Worm (Caenorhabditis elegans) whole organism, L2 larva: Measurements from ENCODE around the gene bath-33.

Experiments used
- ZK546.5 ChIP-seq: sonication (generic microtip); optimal IDR thresholded peaks from 2 replicates; lab custom pipeline; 2017; ENCODE audit warnings: missing biosample characterization, missing genetic modification characterization
- ama-1 ChIP-seq: fragments of 150-350 bp; optimal IDR thresholded peaks from 2 replicates; lab custom pipeline; 2018; ENCODE audit warnings: inconsistent platforms
- blmp-1 ChIP-seq: sonication (generic microtip); optimal IDR thresholded peaks from 2 replicates; lab custom pipeline; 2017; ENCODE audit warnings: missing genetic modification characterization, mild to moderate bottlenecking, missing compliant biosample characterization, antibody characterized with exemption, moderate library complexity; ENCODE audit not compliant: insufficient read depth
- ceh-82 ChIP-seq: fragments of 150-350 bp; optimal IDR thresholded peaks from 2 replicates; lab custom pipeline; 2014; ENCODE audit warnings: missing biosample characterization, missing genetic modification characterization
- dmd-4 ChIP-seq: sonication (generic microtip); optimal IDR thresholded peaks from 2 replicates; lab custom pipeline; 2017; ENCODE audit warnings: missing biosample characterization, missing genetic modification characterization
- egl-27 ChIP-seq: sonication (generic microtip); optimal IDR thresholded peaks from 3 replicates; lab custom pipeline; 2017; ENCODE audit warnings: missing biosample characterization, missing genetic modification reagents, missing genetic modification characterization
- fos-1 ChIP-seq: fragments of 150-350 bp; optimal IDR thresholded peaks from 2 replicates; lab custom pipeline; 2014; ENCODE audit warnings: missing biosample characterization, missing genetic modification characterization
- nhr-11 ChIP-seq: fragments of 150-350 bp; optimal IDR thresholded peaks from 2 replicates; lab custom pipeline; 2014; ENCODE audit warnings: missing biosample characterization, missing genetic modification characterization
- peb-1 ChIP-seq: fragments of 150-350 bp; optimal IDR thresholded peaks from 2 replicates; lab custom pipeline; 2014; ENCODE audit warnings: missing biosample characterization, missing genetic modification characterization
- skn-1 ChIP-seq: sonication (generic microtip); optimal IDR thresholded peaks from 2 replicates; lab custom pipeline; 2017; ENCODE audit warnings: missing biosample characterization, missing genetic modification characterization
- sma-9 ChIP-seq, 2 experiments: fragments of 150-350 bp in 1 of 2; sonication (generic microtip) in 1 of 2; optimal IDR thresholded peaks; 2 replicates each; lab custom pipeline; 2014 to 2016; ENCODE audit warnings: missing genetic modification characterization in 2 of 2, mild to moderate bottlenecking in 1 of 2, missing biosample characterization in 1 of 2, missing compliant biosample characterization in 1 of 2, missing genetic modification reagents in 1 of 2, moderate library complexity in 1 of 2

ce11 chrII:1584140-1584539, 21.8 kb downstream of the bath-33 start, which contains the start of gene clec-21:
- TF ChIP-seq ZK546.5 (no peak), blmp-1 (tag; lab: Kevin White, UChicago) (no peak), fos-1 (tag; lab: Kevin White, UChicago) (no peak), skn-1 (tag; lab: Kevin White, UChicago) (no peak), ceh-82 (tag; lab: Kevin White, UChicago) (no peak), dmd-4 (tag; lab: Kevin White, UChicago) (no peak), nhr-11 (tag; lab: Kevin White, UChicago) (no peak), sma-9 (GFP tag; optimal IDR thresholded peaks at IDR 0.05; lab: Kevin White, UChicago) (no peak), sma-9 (tag; optimal IDR thresholded peaks at IDR 0.05; lab: Kevin White, UChicago) (no peak), peb-1 (tag; lab: Kevin White, UChicago) (no peak), ama-1 (no peak), egl-27 (tag; lab: Kevin White, UChicago) (no peak)
